Fruit fly (Drosophila melanogaster) whole organism, wandering third instar larva: ENCODE data around the gene CG10096.

Experiments
- Abd-B ChIP-seq: fragments of >200 bp; optimal IDR thresholded peaks from 2 replicates; lab custom pipeline; 2017; ENCODE audit warnings: missing biosample characterization, missing genetic modification characterization
- CG32264 ChIP-seq: fragments of 200-800 bp; sonication (Bioruptor generic); optimal IDR thresholded peaks from 2 replicates; lab custom pipeline; 2016; ENCODE audit warnings: missing biosample characterization, missing genetic modification characterization
- CG9705 ChIP-seq: fragments of 200-800 bp; sonication (Bioruptor generic); optimal IDR thresholded peaks from 2 replicates; lab custom pipeline; 2018; ENCODE audit warnings: missing biosample characterization, mild to moderate bottlenecking, missing genetic modification characterization
- CrebA ChIP-seq: fragments of 200-800 bp; sonication (Bioruptor generic); optimal IDR thresholded peaks from 2 replicates; lab custom pipeline; 2016; ENCODE audit warnings: missing biosample characterization, mild to moderate bottlenecking, missing genetic modification characterization, borderline replicate concordance
- Dfd ChIP-seq: fragments of >200 bp; optimal IDR thresholded peaks from 2 replicates; lab custom pipeline; 2017; ENCODE audit warnings: missing biosample characterization, missing genetic modification characterization
- HLH106 ChIP-seq: fragments of 200-800 bp; optimal IDR thresholded peaks from 3 replicates; lab custom pipeline; 2019; ENCODE audit warnings: missing biosample characterization, mild to moderate bottlenecking, missing genetic modification characterization, moderate library complexity
- Hr78 ChIP-seq: fragments of >200 bp; optimal IDR thresholded peaks from 2 replicates; lab custom pipeline; 2017; ENCODE audit warnings: missing biosample characterization, missing genetic modification characterization
- Hr83 ChIP-seq: fragments of 200-300 bp; sonication (Bioruptor generic); optimal IDR thresholded peaks from 2 replicates; lab custom pipeline; 2016; ENCODE audit warnings: missing biosample characterization, mild to moderate bottlenecking, missing genetic modification characterization, moderate library complexity; ENCODE audit not compliant: poor library complexity, severe bottlenecking
- Jra ChIP-seq: sonication (Bioruptor generic); optimal IDR thresholded peaks from 2 replicates; lab custom pipeline; 2016; ENCODE audit warnings: missing biosample characterization, missing genetic modification characterization
- Mio ChIP-seq: sonication (Bioruptor generic); optimal IDR thresholded peaks from 2 replicates; lab custom pipeline; 2016; ENCODE audit warnings: missing biosample characterization, missing genetic modification characterization
- Myc ChIP-seq: fragments of >200 bp; optimal IDR thresholded peaks from 2 replicates; lab custom pipeline; 2017
- N ChIP-seq: fragments of >200 bp; optimal IDR thresholded peaks from 2 replicates; lab custom pipeline; 2018; ENCODE audit warnings: missing biosample characterization, missing external identifiers, missing genetic modification characterization
- OdsH ChIP-seq: fragments of 200-800 bp; sonication (Bioruptor generic); optimal IDR thresholded peaks from 2 replicates; lab custom pipeline; 2016; ENCODE audit warnings: missing biosample characterization, mild to moderate bottlenecking, missing genetic modification characterization
- Rel ChIP-seq, 2 experiments: fragments of 200-800 bp; sonication (Bioruptor generic) in 1 of 2; optimal IDR thresholded peaks; 2 replicates in 1 of 2; 3 replicates in 1 of 2; lab custom pipeline; 2016 to 2019; ENCODE audit warnings: mild to moderate bottlenecking in 2 of 2, missing biosample characterization in 2 of 2, missing genetic modification characterization in 2 of 2, moderate library complexity in 1 of 2
- Sp1 ChIP-seq: fragments of 200-800 bp; sonication (Bioruptor generic); optimal IDR thresholded peaks from 3 replicates; lab custom pipeline; 2019; ENCODE audit warnings: missing biosample characterization, mild to moderate bottlenecking, missing genetic modification characterization, moderate library complexity
- br ChIP-seq: fragments of 200-800 bp; sonication (Bioruptor generic); optimal IDR thresholded peaks from 2 replicates; lab custom pipeline; 2016; ENCODE audit warnings: missing biosample characterization, missing genetic modification characterization
- brk ChIP-seq: fragments of 200-800 bp; sonication (Bioruptor generic); optimal IDR thresholded peaks from 2 replicates; lab custom pipeline; 2016; ENCODE audit warnings: missing biosample characterization, mild to moderate bottlenecking, missing genetic modification characterization
- dl ChIP-seq, 2 experiments: fragments of 175-275, 200-275 bp in 1 of 2; fragments of 200-275 bp in 1 of 2; sonication (Bioruptor generic); optimal IDR thresholded peaks; lab custom pipeline; 2018; ENCODE audit warnings: mild to moderate bottlenecking in 2 of 2, missing biosample characterization in 2 of 2, missing genetic modification characterization in 2 of 2, moderate library complexity in 2 of 2; ENCODE audit not compliant: partially characterized antibody in 2 of 2, insufficient read depth in 1 of 2
- dmrt93B ChIP-seq: fragments of 200-800 bp; sonication (Bioruptor generic); optimal IDR thresholded peaks from 2 replicates; lab custom pipeline; 2018; ENCODE audit warnings: missing biosample characterization, mild to moderate bottlenecking, missing genetic modification characterization
- dsf ChIP-seq: sonication (Bioruptor generic); optimal IDR thresholded peaks from 2 replicates; lab custom pipeline; 2016; ENCODE audit warnings: missing biosample characterization, missing genetic modification characterization, borderline replicate concordance
- foxo ChIP-seq, 2 experiments: fragments of 200-800 bp; sonication (Bioruptor generic); optimal IDR thresholded peaks; 2 replicates in 1 of 2; 3 replicates in 1 of 2; lab custom pipeline; 2016 to 2017; ENCODE audit warnings: missing biosample characterization in 2 of 2, missing genetic modification characterization in 2 of 2
- fru ChIP-seq: fragments of 200-800 bp; sonication (Bioruptor generic); optimal IDR thresholded peaks from 3 replicates; lab custom pipeline; 2016; ENCODE audit warnings: missing biosample characterization, mild to moderate bottlenecking, missing genetic modification characterization
- h ChIP-seq: fragments of 200-800 bp; sonication (Bioruptor generic); optimal IDR thresholded peaks from 3 replicates; lab custom pipeline; 2016; ENCODE audit warnings: missing biosample characterization, mild to moderate bottlenecking, missing genetic modification characterization
- jim ChIP-seq: fragments of 175-275, 200-325 bp; sonication (Bioruptor generic); optimal IDR thresholded peaks from 2 replicates; lab custom pipeline; 2016; ENCODE audit warnings: missing biosample characterization, mild to moderate bottlenecking, missing genetic modification characterization
- lola ChIP-seq: fragments of >200 bp; optimal IDR thresholded peaks from 2 replicates; lab custom pipeline; 2017; ENCODE audit warnings: missing biosample characterization, missing genetic modification characterization
- pan ChIP-seq: fragments of >200 bp; optimal IDR thresholded peaks from 2 replicates; lab custom pipeline; 2017
- rgr ChIP-seq: fragments of 200-800 bp; sonication (Bioruptor generic); optimal IDR thresholded peaks from 3 replicates; lab custom pipeline; 2016; ENCODE audit warnings: missing biosample characterization, mild to moderate bottlenecking, missing genetic modification characterization
- sv ChIP-seq: fragments of 200-800 bp; sonication (Bioruptor generic); optimal IDR thresholded peaks from 3 replicates; lab custom pipeline; 2016; ENCODE audit warnings: missing biosample characterization, missing genetic modification characterization
- usp ChIP-seq: fragments of >200 bp; optimal IDR thresholded peaks from 2 replicates; lab custom pipeline; 2017; ENCODE audit warnings: missing biosample characterization, missing genetic modification characterization
- woc ChIP-seq: sonication (Bioruptor generic); optimal IDR thresholded peaks from 2 replicates; lab custom pipeline; 2016; ENCODE audit warnings: missing biosample characterization, mild to moderate bottlenecking, missing genetic modification characterization

Gene CG10096

dm6 chr3R:12384274-12384673, 11.5 kb downstream of the CG10096 start:
- TF ChIP-seq Mio (GFP tag; lab: Kevin White, UChicago): no peak
- no peak for TF ChIP-seq rgr (GFP tag; lab: Kevin White, UChicago)
- TF ChIP-seq dsf (GFP tag; lab: Kevin White, UChicago): no peak
- TF ChIP-seq HLH106 (tag; lab: Kevin White, UChicago): no peak
- no peak for TF ChIP-seq woc (GFP tag; lab: Kevin White, UChicago)
- TF ChIP-seq Dfd (GFP tag; lab: Kevin White, UChicago): no peak
- no peak for TF ChIP-seq brk
- TF ChIP-seq foxo (GFP tag; optimal IDR thresholded peaks at IDR 0.05; lab: Kevin White, UChicago): no peak

- TF ChIP-seq CrebA (peak; percentile 14), dmrt93B (GFP tag; lab: Kevin White, UChicago) (no peak), dl (GFP tag; optimal IDR thresholded peaks at IDR 0.05; lab: Kevin White, UChicago; ENCODE audit: insufficient read depth in 1 of 2, partially characterized antibody in 2 of 2) (no peak), Rel (GFP tag; optimal IDR thresholded peaks at IDR 0.05; lab: Kevin White, UChicago) (no peak), Rel (tag; optimal IDR thresholded peaks at IDR 0.05; lab: Kevin White, UChicago) (peak; percentile 87)
Observed at dm6 chr3R:12383784-12384183, 12.0 kb downstream of the CG10096 start.

dm6 chr3R:12383036-12383435, 12.7 kb downstream of the CG10096 start, which contains the start of gene GstD11:
Gene GstD11, plus strand, starts transcription at chr3R:12383336.
- no peak for TF ChIP-seq Jra (GFP tag; lab: Kevin White, UChicago)

- TF ChIP-seq dl (GFP tag; optimal IDR thresholded peaks at IDR 0.05; lab: Kevin White, UChicago; ENCODE audit: insufficient read depth in 1 of 2, partially characterized antibody in 2 of 2) (no peak), CG32264 (GFP tag; lab: Kevin White, UChicago) (no peak), jim (GFP tag; lab: Kevin White, UChicago) (no peak), pan (no peak), Dfd (GFP tag; lab: Kevin White, UChicago) (no peak), brk (no peak), h (no peak), fru (GFP tag; lab: Kevin White, UChicago) (no peak), HLH106 (tag; lab: Kevin White, UChicago) (no peak), Hr78 (GFP tag; lab: Kevin White, UChicago) (no peak), CG9705 (GFP tag; lab: Kevin White, UChicago) (no peak), foxo (GFP tag; optimal IDR thresholded peaks at IDR 0.05; lab: Kevin White, UChicago) (no peak), Myc (lab: Kevin White, UChicago) (no peak), lola (no peak), Hr83 (GFP tag; lab: Kevin White, UChicago) (no peak), Sp1 (GFP tag; lab: Kevin White, UChicago) (no peak), N (GFP tag; lab: Kevin White, UChicago) (no peak), sv (GFP tag; lab: Kevin White, UChicago) (no peak)
Observed at dm6 chr3R:12382563-12382962, 13.2 kb downstream of the CG10096 start, which contains the start of gene CG10035. Gene CG10035, minus strand, starts transcription at chr3R:12382691.

DNA sequence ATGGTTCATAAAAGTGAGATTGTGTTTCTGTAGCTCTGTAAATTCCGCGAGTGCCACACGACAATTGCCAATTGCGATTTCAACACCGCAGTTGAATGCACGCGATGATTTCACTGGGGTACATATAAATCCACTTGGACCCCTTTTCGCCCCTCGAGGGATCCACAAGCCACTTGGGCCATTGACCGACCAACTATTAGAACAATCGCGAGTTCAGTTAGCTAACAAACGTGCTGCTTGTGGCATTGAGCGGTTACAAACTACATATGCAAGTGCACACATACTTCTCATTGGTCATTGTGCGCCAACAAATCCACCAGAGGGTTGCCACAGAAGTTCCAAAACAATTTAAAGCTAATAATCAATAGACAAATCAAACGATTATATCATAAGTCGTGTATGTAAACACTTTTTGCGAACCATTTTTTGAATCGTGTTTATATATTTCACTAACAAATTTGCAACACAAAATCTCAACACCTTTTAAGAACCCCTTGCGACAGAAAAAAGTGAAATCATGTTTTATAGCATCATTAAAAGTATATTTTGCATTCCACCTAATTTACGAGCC, 14.6 kb downstream of the CG10096 start:
- TF ChIP-seq pan (no peak), foxo (GFP tag; optimal IDR thresholded peaks at IDR 0.05; lab: Kevin White, UChicago) (no peak), br (GFP tag; lab: Kevin White, UChicago) (no peak), woc (GFP tag; lab: Kevin White, UChicago) (no peak), Abd-B (GFP tag; lab: Kevin White, UChicago) (no peak), brk (no peak), N (GFP tag; lab: Kevin White, UChicago) (no peak), OdsH (no peak), Hr78 (GFP tag; lab: Kevin White, UChicago) (no peak), lola (no peak), Myc (lab: Kevin White, UChicago) (no peak), h (no peak), CrebA (no peak), Hr83 (GFP tag; lab: Kevin White, UChicago) (no peak), jim (GFP tag; lab: Kevin White, UChicago) (no peak), CG32264 (GFP tag; lab: Kevin White, UChicago) (no peak), usp (GFP tag; lab: Kevin White, UChicago) (no peak)
